Fruit fly (Drosophila melanogaster) whole organism, prepupa: ENCODE results near the gene CG32694.

Experiments used
- CG10669 ChIP-seq: fragments of 200-800 bp; sonication (Bioruptor generic); optimal IDR thresholded peaks from 3 replicates; lab custom pipeline; 2018; ENCODE audit warnings: missing biosample characterization, mild to moderate bottlenecking, missing genetic modification characterization, moderate library complexity
- CG11294 ChIP-seq: fragments of 200-800 bp; sonication (Bioruptor generic); IDR thresholded peaks from 2 replicates; pipeline ENCODE4 v1.3.6; 2022; ENCODE audit warnings: missing biosample characterization, missing genetic modification characterization
- CG11902 ChIP-seq: fragments of 200-800 bp; sonication (Bioruptor generic); optimal IDR thresholded peaks from 3 replicates; lab custom pipeline; 2016; ENCODE audit warnings: missing biosample characterization, missing genetic modification characterization
- CG15336 ChIP-seq: fragments of 200-800 bp; sonication (Bioruptor generic); IDR thresholded peaks from 2 replicates; pipeline ENCODE4 v1.3.6; 2022; ENCODE audit warnings: missing biosample characterization, missing genetic modification characterization
- CG1621 ChIP-seq: fragments of 200-800 bp; sonication (Bioruptor generic); optimal IDR thresholded peaks from 3 replicates; lab custom pipeline; 2018; ENCODE audit warnings: missing biosample characterization, mild to moderate bottlenecking, missing genetic modification characterization
- CG16779 ChIP-seq: fragments of 200-800 bp; sonication (Bioruptor generic); optimal IDR thresholded peaks from 3 replicates; lab custom pipeline; 2017; ENCODE audit warnings: missing biosample characterization, mild to moderate bottlenecking, missing genetic modification characterization
- CG31627 ChIP-seq: fragments of 200-800 bp; sonication (Bioruptor generic); optimal IDR thresholded peaks from 3 replicates; lab custom pipeline; 2016; ENCODE audit warnings: missing biosample characterization, missing genetic modification characterization
- CG32006 ChIP-seq: fragments of 200-800 bp; sonication (Bioruptor generic); optimal IDR thresholded peaks from 3 replicates; lab custom pipeline; 2017; ENCODE audit warnings: missing biosample characterization, mild to moderate bottlenecking, missing genetic modification characterization
- CG3919 ChIP-seq: fragments of 200-800 bp; sonication (Bioruptor generic); optimal IDR thresholded peaks from 3 replicates; lab custom pipeline; 2016; ENCODE audit warnings: missing biosample characterization, missing genetic modification characterization
- CG6163 ChIP-seq: fragments of 200-800 bp; sonication (Bioruptor generic); IDR thresholded peaks from 3 replicates; pipeline ENCODE4 v1.3.6; 2022; ENCODE audit warnings: missing biosample characterization, missing genetic modification characterization
- CG6276 ChIP-seq: fragments of 200-800 bp; sonication (Bioruptor generic); optimal IDR thresholded peaks from 2 replicates; lab custom pipeline; 2017; ENCODE audit warnings: missing biosample characterization, mild to moderate bottlenecking, missing genetic modification characterization
- CG6792 ChIP-seq: fragments of 200-800 bp; sonication (Bioruptor generic); optimal IDR thresholded peaks from 3 replicates; lab custom pipeline; 2016; ENCODE audit warnings: missing biosample characterization, missing genetic modification characterization
- CG6808 ChIP-seq: fragments of 200-800 bp; sonication (Bioruptor generic); optimal IDR thresholded peaks from 3 replicates; lab custom pipeline; 2017; ENCODE audit warnings: missing biosample characterization, missing genetic modification characterization, mild to moderate bottlenecking, moderate library complexity, missing genetic modification reagents
- CG6854 ChIP-seq: fragments of 200-800 bp; sonication (Bioruptor generic); optimal IDR thresholded peaks from 2 replicates; lab custom pipeline; 2017; ENCODE audit warnings: missing biosample characterization, mild to moderate bottlenecking, missing genetic modification characterization
- CG7368 ChIP-seq: fragments of 200-800 bp; sonication (Bioruptor generic); optimal IDR thresholded peaks from 3 replicates; lab custom pipeline; 2016; ENCODE audit warnings: missing biosample characterization, missing genetic modification characterization
- CG8119 ChIP-seq: fragments of 200-800 bp; sonication (Bioruptor generic); IDR thresholded peaks from 3 replicates; pipeline ENCODE4 v1.3.6; 2022; ENCODE audit warnings: missing biosample characterization, missing genetic modification characterization
- CG8319 ChIP-seq: fragments of 200-800 bp; sonication (Bioruptor generic); optimal IDR thresholded peaks from 3 replicates; lab custom pipeline; 2016; ENCODE audit warnings: missing biosample characterization, missing genetic modification characterization
- CG8632 ChIP-seq: fragments of 200-800 bp; sonication (Bioruptor generic); optimal IDR thresholded peaks from 3 replicates; lab custom pipeline; 2016; ENCODE audit warnings: missing biosample characterization, missing genetic modification characterization
- Eip75B ChIP-seq: fragments of 200-800 bp; sonication (Bioruptor generic); optimal IDR thresholded peaks from 3 replicates; lab custom pipeline; 2016; ENCODE audit warnings: missing biosample characterization, missing genetic modification characterization
- Eip78C ChIP-seq: fragments of 200-800 bp; sonication (Bioruptor generic); peaks from one replicate; lab custom pipeline; 2016; ENCODE audit warnings: missing biosample characterization, missing genetic modification characterization
- Eip93F ChIP-seq: fragments of 200-800 bp; sonication (Bioruptor generic); optimal IDR thresholded peaks from 2 replicates; lab custom pipeline; 2016; ENCODE audit warnings: missing biosample characterization, mild to moderate bottlenecking, missing genetic modification characterization
- Ets21C ChIP-seq: fragments of 200-800 bp; sonication (Bioruptor generic); optimal IDR thresholded peaks from 3 replicates; lab custom pipeline; 2016; ENCODE audit warnings: missing biosample characterization, missing genetic modification characterization
- Ets96B ChIP-seq: fragments of 200-800 bp; optimal IDR thresholded peaks from 2 replicates; lab custom pipeline; 2019; ENCODE audit warnings: missing biosample characterization, mild to moderate bottlenecking, missing genetic modification characterization, moderate library complexity
- Gug ChIP-seq: fragments of 200-800 bp; sonication (Bioruptor generic); IDR thresholded peaks from 2 replicates; pipeline ENCODE4 v1.3.6; 2022; ENCODE audit warnings: missing biosample characterization, missing genetic modification characterization
- Hr39 ChIP-seq: fragments of 200-800 bp; sonication (Bioruptor generic); optimal IDR thresholded peaks from 2 replicates; lab custom pipeline; 2016; ENCODE audit warnings: missing biosample characterization, missing genetic modification characterization
- Hr4 ChIP-seq: fragments of 200-800 bp; sonication (Bioruptor generic); optimal IDR thresholded peaks from 3 replicates; lab custom pipeline; 2016; ENCODE audit warnings: missing biosample characterization, missing genetic modification characterization
- Lpt ChIP-seq: fragments of 200-800 bp; sonication (Bioruptor generic); optimal IDR thresholded peaks from 3 replicates; lab custom pipeline; 2016; ENCODE audit warnings: missing biosample characterization, missing genetic modification characterization
- Sox102F ChIP-seq: fragments of 200-800 bp; sonication (Bioruptor generic); optimal IDR thresholded peaks from 2 replicates; lab custom pipeline; 2016; ENCODE audit warnings: missing biosample characterization, mild to moderate bottlenecking, missing genetic modification characterization
- Sox15 ChIP-seq: fragments of 200-800 bp; sonication (Bioruptor generic); optimal IDR thresholded peaks from 3 replicates; lab custom pipeline; 2016; ENCODE audit warnings: missing biosample characterization, missing genetic modification characterization
- achi ChIP-seq: fragments of 200-800 bp; sonication (Bioruptor generic); optimal IDR thresholded peaks from 3 replicates; lab custom pipeline; 2016; ENCODE audit warnings: missing biosample characterization, missing genetic modification characterization
- acj6 ChIP-seq: fragments of 200-800 bp; sonication (Bioruptor generic); optimal IDR thresholded peaks from 3 replicates; lab custom pipeline; 2016; ENCODE audit warnings: missing biosample characterization, missing genetic modification characterization
- eg ChIP-seq: fragments of 200-800 bp; sonication (Bioruptor generic); IDR thresholded peaks from 3 replicates; pipeline ENCODE4 v1.3.6; 2022; ENCODE audit warnings: missing biosample characterization, missing genetic modification characterization
- esn ChIP-seq: fragments of 200-800 bp; sonication (Bioruptor generic); optimal IDR thresholded peaks from 2 replicates; lab custom pipeline; 2016; ENCODE audit warnings: missing biosample characterization, mild to moderate bottlenecking, missing genetic modification characterization, moderate library complexity
- fd59A ChIP-seq: fragments of 200-800 bp; sonication (Bioruptor generic); optimal IDR thresholded peaks from 2 replicates; lab custom pipeline; 2017; ENCODE audit warnings: missing biosample characterization, mild to moderate bottlenecking, missing genetic modification characterization, missing genetic modification reagents
- fd85E ChIP-seq: fragments of 200-800 bp; sonication (Bioruptor generic); optimal IDR thresholded peaks from 3 replicates; lab custom pipeline; 2016; ENCODE audit warnings: missing biosample characterization, missing genetic modification characterization
- fkh ChIP-seq: fragments of 200-800 bp; sonication (Bioruptor generic); optimal IDR thresholded peaks from 3 replicates; lab custom pipeline; 2017; ENCODE audit warnings: missing biosample characterization, mild to moderate bottlenecking, missing genetic modification characterization, moderate library complexity
- lz ChIP-seq: fragments of 200-800 bp; sonication (Bioruptor generic); optimal IDR thresholded peaks from 3 replicates; lab custom pipeline; 2016; ENCODE audit warnings: missing biosample characterization, missing genetic modification characterization
- spab ChIP-seq: fragments of 200-800 bp; sonication (Bioruptor generic); optimal IDR thresholded peaks from 2 replicates; lab custom pipeline; 2017; ENCODE audit warnings: missing biosample characterization, mild to moderate bottlenecking, missing genetic modification characterization, missing genetic modification reagents
- ss ChIP-seq, 2 experiments: fragments of 200-800 bp; sonication (Bioruptor generic); optimal IDR thresholded peaks; 2 replicates in 1 of 2; 3 replicates in 1 of 2; lab custom pipeline; 2017 to 2018; ENCODE audit warnings: mild to moderate bottlenecking in 2 of 2, missing biosample characterization in 2 of 2, missing genetic modification characterization in 2 of 2, moderate library complexity in 1 of 2
- svp ChIP-seq: fragments of 200-800 bp; sonication (Bioruptor generic); peaks from one replicate; lab custom pipeline; 2016; ENCODE audit warnings: missing biosample characterization, missing genetic modification characterization
- topi ChIP-seq: fragments of 200-800 bp; sonication (Bioruptor generic); optimal IDR thresholded peaks from 3 replicates; lab custom pipeline; 2016; ENCODE audit warnings: missing biosample characterization, missing genetic modification characterization
- vri ChIP-seq: fragments of 200-800 bp; sonication (Bioruptor generic); optimal IDR thresholded peaks from 3 replicates; lab custom pipeline; 2016; ENCODE audit warnings: missing biosample characterization, mild to moderate bottlenecking, missing genetic modification characterization

CG32694 gene

DNA sequence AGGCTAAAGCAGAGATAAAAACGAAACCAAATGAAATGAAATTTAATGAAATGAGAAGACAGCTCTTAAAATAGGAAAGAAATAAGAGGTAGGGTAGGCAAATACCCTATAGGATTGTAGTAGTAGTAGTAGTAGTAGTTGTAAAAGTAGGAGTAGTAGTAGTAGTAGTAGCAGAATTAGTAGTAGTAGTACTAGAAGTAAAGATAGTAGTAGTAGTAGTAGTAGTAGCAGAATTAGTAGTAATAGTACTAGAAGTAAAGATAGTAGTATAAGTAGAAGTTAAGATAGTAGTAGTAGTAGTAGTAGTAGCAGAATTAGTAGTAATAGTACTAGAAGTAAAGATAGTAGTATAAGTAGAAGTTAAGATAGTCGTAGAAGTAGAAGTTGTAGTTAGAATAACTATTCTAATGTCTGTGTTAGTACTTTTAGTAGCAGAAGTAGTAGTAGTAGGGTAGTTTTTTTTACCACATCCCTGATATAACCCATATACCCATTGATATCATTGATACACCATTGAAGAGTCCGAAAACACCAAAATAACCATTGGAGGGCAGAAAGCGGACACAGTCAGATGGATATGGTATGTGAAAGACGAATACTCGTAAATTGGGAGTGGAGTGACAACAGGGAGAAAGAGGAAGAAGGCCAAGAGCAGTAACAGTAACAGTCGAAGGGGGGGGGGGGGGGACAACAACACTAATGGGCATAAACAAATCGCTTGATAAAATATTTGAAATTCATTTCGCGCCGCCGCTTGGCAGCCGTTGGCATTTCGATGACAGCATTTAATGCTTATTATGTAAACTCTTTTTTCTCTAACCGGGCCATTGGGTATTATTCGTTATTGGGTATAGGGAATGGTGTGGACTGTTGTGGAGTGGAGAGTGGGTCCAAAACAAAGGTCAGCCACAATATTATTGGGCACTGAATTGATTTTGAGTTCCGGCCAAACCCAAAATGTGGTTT lies 25.5 kb downstream of the CG32694 start:
- TF ChIP-seq CG6276 (GFP tag; lab: Kevin White, UChicago) (no peak), CG8319 (no peak), ss (GFP tag; optimal IDR thresholded peaks at IDR 0.05; lab: Kevin White, UChicago) (no peak), Ets96B (tag; lab: Kevin White, UChicago) (no peak), Hr39 (GFP tag; lab: Kevin White, UChicago) (no peak), Hr4 (GFP tag; lab: Kevin White, UChicago) (no peak), fd59A (GFP tag; lab: Kevin White, UChicago) (no peak), CG6808 (GFP tag; lab: Kevin White, UChicago) (no peak), esn (GFP tag; lab: Kevin White, UChicago) (no peak), vri (GFP tag; lab: Kevin White, UChicago) (no peak), CG3919 (GFP tag; lab: Kevin White, UChicago) (no peak), svp (no peak), Eip75B (GFP tag; lab: Kevin White, UChicago) (no peak), Ets21C (GFP tag; lab: Kevin White, UChicago) (no peak), topi (GFP tag; lab: Kevin White, UChicago) (no peak), CG32006 (GFP tag; lab: Kevin White, UChicago) (no peak)
- TF ChIP-seq, all 60 proteins: peak for 0

DNA sequence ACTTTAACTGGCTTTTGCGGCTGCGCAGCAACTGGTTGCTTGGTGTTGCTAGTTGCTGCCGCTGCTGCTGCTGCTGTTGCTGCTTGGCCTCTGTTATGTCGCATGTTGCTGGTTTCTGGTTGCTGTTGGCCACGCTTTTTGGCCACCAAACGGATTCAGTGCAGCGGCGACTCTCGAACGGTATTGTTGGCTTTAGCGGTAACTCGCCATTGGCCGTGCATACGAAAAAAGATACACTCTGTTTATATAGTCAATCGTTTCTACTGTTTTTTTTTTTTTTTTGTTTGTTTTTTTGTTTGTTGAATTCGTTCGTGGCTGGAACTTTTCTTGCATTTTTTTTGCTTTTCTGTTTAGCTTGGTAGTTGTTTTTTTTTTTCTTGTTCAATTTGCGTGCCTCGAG lies 27.2 kb downstream of the CG32694 start, which contains the start of gene Cht6:
Gene Cht6 (plus strand): TSS at position 122 of the 400 bp plus-strand sequence.
- TF ChIP-seq CG7368 (no peak), CG8319 (no peak), CG6808 (GFP tag; lab: Kevin White, UChicago) (no peak), CG32006 (GFP tag; lab: Kevin White, UChicago) (no peak), Gug (GFP tag; lab: Robert Waterston, UW) (no peak), Eip93F (GFP tag; lab: Kevin White, UChicago) (no peak), fkh (GFP tag; lab: Kevin White, UChicago) (no peak), CG8119 (0 out of 3 replicates have a peak, but pooled peaks have one; percentile 41), Sox102F (GFP tag; lab: Kevin White, UChicago) (no peak), CG11902 (no peak), CG15336 (GFP tag; lab: Robert Waterston, UW) (peak; percentile 11; the same call in 1 of the 2 replicates), CG16779 (tag; lab: Kevin White, UChicago) (no peak), achi (GFP tag; lab: Kevin White, UChicago) (no peak), lz (GFP tag; lab: Kevin White, UChicago) (no peak), CG31627 (GFP tag; lab: Kevin White, UChicago) (no peak), fd85E (no peak), Eip78C (GFP tag; lab: Kevin White, UChicago) (peak; percentile 61), CG3919 (GFP tag; lab: Kevin White, UChicago) (peak; percentile 14), CG8632 (GFP tag; lab: Kevin White, UChicago) (no peak), CG6163 (no peak), CG10669 (GFP tag; lab: Kevin White, UChicago) (no peak), Lpt (GFP tag; lab: Kevin White, UChicago) (no peak), CG1621 (tag; lab: Kevin White, UChicago) (no peak), ss (GFP tag; optimal IDR thresholded peaks at IDR 0.05; lab: Kevin White, UChicago) (no peak), Hr4 (GFP tag; lab: Kevin White, UChicago) (no peak), eg (GFP tag; lab: Robert Waterston, UW) (peak; percentile 61), CG6854 (GFP tag; lab: Kevin White, UChicago) (no peak), spab (GFP tag; lab: Kevin White, UChicago) (no peak), CG6792 (GFP tag; lab: Kevin White, UChicago) (no peak), topi (GFP tag; lab: Kevin White, UChicago) (no peak), Eip75B (GFP tag; lab: Kevin White, UChicago) (no peak), CG11294 (GFP tag; lab: Robert Waterston, UW) (no peak), Sox15 (no peak), Ets21C (GFP tag; lab: Kevin White, UChicago) (no peak), fd59A (GFP tag; lab: Kevin White, UChicago) (no peak), acj6 (GFP tag; lab: Kevin White, UChicago) (no peak)
